Worm (Caenorhabditis elegans): ENCODE measurements around the gene lron-3.

DNA sequence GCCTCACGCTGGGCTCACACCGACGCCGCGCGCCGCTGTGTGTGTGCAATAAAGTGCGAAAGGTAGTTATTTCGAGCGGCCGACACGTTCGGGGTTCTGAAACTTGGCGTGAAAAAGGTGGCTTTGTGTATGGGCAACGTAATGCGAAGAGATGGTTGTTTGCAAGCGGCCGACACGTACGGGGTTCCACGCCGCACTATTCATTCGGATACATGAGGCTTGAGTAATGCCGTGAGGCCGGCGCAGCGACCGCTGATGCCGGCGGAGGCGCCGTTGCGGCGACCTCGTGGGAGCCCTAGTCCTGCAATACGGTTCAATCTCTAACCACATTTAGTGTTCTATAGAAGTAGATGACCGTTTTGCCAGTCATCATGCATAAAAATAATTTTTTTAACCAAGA, 36.3 kb upstream of the lron-3 start:
- no peak for TF ChIP-seq nhr-28 (tag; optimal IDR thresholded peaks at IDR 0.05)
- no peak for TF ChIP-seq pqm-1 (tag; optimal IDR thresholded peaks at IDR 0.05)
- no peak for TF ChIP-seq lin-39 (tag; optimal IDR thresholded peaks at IDR 0.05)
- no peak for TF ChIP-seq lsy-12 (tag; optimal IDR thresholded peaks at IDR 0.05)
- no peak for TF ChIP-seq zag-1 (tag; optimal IDR thresholded peaks at IDR 0.05)
- TF ChIP-seq nfya-1 (tag; optimal IDR thresholded peaks at IDR 0.05; ENCODE audit: insufficient read depth) = no peak
- no peak for TF ChIP-seq aly-2 (tag; optimal IDR thresholded peaks at IDR 0.05)
- no peak for TF ChIP-seq ZK546.5 (tag; optimal IDR thresholded peaks at IDR 0.05)
- TF ChIP-seq unc-62 (GFP tag; optimal IDR thresholded peaks at IDR 0.05) = no peak
